Worm (Caenorhabditis elegans) whole organism, young adult: ENCODE results near the gene nlp-52.

Experiments used
- B0019.2 ChIP-seq: fragments of 200-800 bp; sonication (Bioruptor generic); conservative IDR thresholded peaks from 2 replicates; pipeline ENCODE4 v1.3.6; 2022; ENCODE audit warnings: missing genetic modification reagents, missing genetic modification characterization, missing compliant biosample characterization
- C06A6.2 ChIP-seq: fragments of 200-800 bp; sonication (Bioruptor generic); conservative IDR thresholded peaks from 2 replicates; pipeline ENCODE4 v1.3.6; 2022; ENCODE audit warnings: missing genetic modification characterization, missing compliant biosample characterization
- C17E4.6 ChIP-seq: fragments of 200-800 bp; sonication (Bioruptor generic); IDR thresholded peaks from 2 replicates; pipeline ENCODE4 v1.3.6; 2022; ENCODE audit warnings: missing genetic modification reagents, missing genetic modification characterization, missing compliant biosample characterization
- D2030.7 ChIP-seq: fragments of 200-800 bp; sonication (Bioruptor generic); IDR thresholded peaks from 2 replicates; pipeline ENCODE4 v1.3.6; 2022; ENCODE audit warnings: missing genetic modification reagents, missing genetic modification characterization, missing compliant biosample characterization
- F33H1.4 ChIP-seq: fragments of 200-800 bp; sonication (Bioruptor generic); IDR thresholded peaks from 2 replicates; pipeline ENCODE4 v1.3.6; 2022; ENCODE audit warnings: missing genetic modification reagents, missing genetic modification characterization, missing compliant biosample characterization
- F39B2.1 ChIP-seq: fragments of 200-800 bp; sonication (Bioruptor generic); IDR thresholded peaks from 2 replicates; pipeline ENCODE4 v1.3.6; 2022; ENCODE audit warnings: missing genetic modification reagents, missing genetic modification characterization, missing compliant biosample characterization
- T07F8.4 ChIP-seq: sonication (generic microtip); optimal IDR thresholded peaks from 2 replicates; lab custom pipeline; 2016; ENCODE audit warnings: mild to moderate bottlenecking, missing genetic modification characterization, moderate library complexity, missing compliant biosample characterization
- Y53G8AR.9 ChIP-seq: fragments of 200-800 bp; sonication (Bioruptor generic); conservative IDR thresholded peaks from 2 replicates; pipeline ENCODE4 v1.3.6; 2022; ENCODE audit warnings: missing genetic modification reagents, missing genetic modification characterization, missing compliant biosample characterization
- Y56A3A.18 ChIP-seq: fragments of 200-800 bp; sonication (Bioruptor generic); IDR thresholded peaks from 2 replicates; pipeline ENCODE4 v1.3.6; 2022; ENCODE audit warnings: missing genetic modification reagents, missing genetic modification characterization, missing compliant biosample characterization
- Y67H2A.10 ChIP-seq: fragments of 200-800 bp; sonication (Bioruptor generic); conservative IDR thresholded peaks from 2 replicates; pipeline ENCODE4 v1.3.6; 2022; ENCODE audit warnings: missing genetic modification reagents, missing genetic modification characterization, missing compliant biosample characterization
- Y79H2A.3 ChIP-seq: fragments of 200-800 bp; sonication (Bioruptor generic); conservative IDR thresholded peaks from 2 replicates; pipeline ENCODE4 v1.3.6; 2022; ENCODE audit warnings: missing genetic modification reagents, missing genetic modification characterization, missing compliant biosample characterization
- ZK185.1 ChIP-seq: sonication (generic microtip); optimal IDR thresholded peaks from 2 replicates; lab custom pipeline; 2016; ENCODE audit warnings: mild to moderate bottlenecking, missing genetic modification characterization, missing compliant biosample characterization; ENCODE audit not compliant: poor library complexity, severe bottlenecking
- aptf-2 ChIP-seq: fragments of 200-800 bp; sonication (Bioruptor generic); conservative IDR thresholded peaks from 2 replicates; pipeline ENCODE4 v1.3.6; 2022; ENCODE audit warnings: missing genetic modification reagents, missing genetic modification characterization, missing compliant biosample characterization
- aptf-3 ChIP-seq: fragments of 200-800 bp; sonication (Bioruptor generic); IDR thresholded peaks from 2 replicates; pipeline ENCODE4 v1.3.6; 2022; ENCODE audit warnings: missing genetic modification characterization, missing compliant biosample characterization
- atf-7 ChIP-seq: sonication (generic microtip); optimal IDR thresholded peaks from 2 replicates; lab custom pipeline; 2017; ENCODE audit warnings: mild to moderate bottlenecking, missing genetic modification characterization, missing compliant biosample characterization
- attf-3 ChIP-seq: fragments of 200-800 bp; sonication (Bioruptor generic); conservative IDR thresholded peaks from 2 replicates; pipeline ENCODE4 v1.3.6; 2022; ENCODE audit warnings: missing genetic modification reagents, missing genetic modification characterization, missing compliant biosample characterization
- attf-6 ChIP-seq: fragments of 200-800 bp; sonication (Bioruptor generic); IDR thresholded peaks from 2 replicates; pipeline ENCODE4 v1.3.6; 2022; ENCODE audit warnings: missing genetic modification reagents, missing genetic modification characterization, missing compliant biosample characterization
- ceh-58 ChIP-seq: fragments of 200-800 bp; sonication (Bioruptor generic); IDR thresholded peaks from 2 replicates; pipeline ENCODE4 v1.3.6; 2022; ENCODE audit warnings: missing genetic modification characterization, missing compliant biosample characterization
- ceh-79 ChIP-seq: sonication (generic microtip); optimal IDR thresholded peaks from 2 replicates; lab custom pipeline; 2017; ENCODE audit warnings: mild to moderate bottlenecking, missing genetic modification characterization, missing compliant biosample characterization
- efl-1 ChIP-seq: fragments of 150-350 bp; optimal IDR thresholded peaks from 2 replicates; lab custom pipeline; 2014; ENCODE audit warnings: missing biosample characterization, missing genetic modification reagents, missing genetic modification characterization
- egl-18 ChIP-seq: fragments of 200-800 bp; sonication (Bioruptor generic); IDR thresholded peaks from 2 replicates; pipeline ENCODE4 v1.3.6; 2022; ENCODE audit warnings: missing genetic modification reagents, missing genetic modification characterization, missing compliant biosample characterization
- ekl-4 ChIP-seq: fragments of 200-800 bp; sonication (Bioruptor generic); IDR thresholded peaks from 2 replicates; pipeline ENCODE4 v1.3.6; 2022; ENCODE audit warnings: missing genetic modification reagents, missing genetic modification characterization, missing compliant biosample characterization
- ets-4 ChIP-seq: fragments of 200-800 bp; sonication (Bioruptor generic); optimal IDR thresholded peaks from 2 replicates; lab custom pipeline; 2018; ENCODE audit warnings: mild to moderate bottlenecking, missing genetic modification characterization, missing compliant biosample characterization
- hlh-12 ChIP-seq: sonication (generic microtip); optimal IDR thresholded peaks from 2 replicates; lab custom pipeline; 2016; ENCODE audit warnings: missing genetic modification characterization, missing compliant biosample characterization
- hsf-1 ChIP-seq: fragments of 200-800 bp; sonication (Bioruptor generic); IDR thresholded peaks from 2 replicates; pipeline ENCODE4 v1.3.6; 2022; ENCODE audit warnings: missing genetic modification reagents, missing genetic modification characterization, missing compliant biosample characterization
- let-526 ChIP-seq: fragments of 200-800 bp; sonication (Bioruptor generic); IDR thresholded peaks from 2 replicates; pipeline ENCODE4 v1.3.6; 2022; ENCODE audit warnings: missing genetic modification reagents, missing genetic modification characterization, missing compliant biosample characterization
- let-607 ChIP-seq, 2 experiments: fragments of 200-800 bp in 1 of 2; sonication (Bioruptor generic) in 1 of 2; sonication (generic microtip) in 1 of 2; optimal IDR thresholded peaks; 2 replicates each; lab custom pipeline; 2016 to 2018; ENCODE audit warnings: mild to moderate bottlenecking in 2 of 2, missing compliant biosample characterization in 2 of 2, missing genetic modification characterization in 2 of 2, moderate library complexity in 2 of 2, missing genotype in 1 of 2
- lin-26 ChIP-seq: fragments of 200-800 bp; sonication (Bioruptor generic); IDR thresholded peaks from 2 replicates; pipeline ENCODE4 v1.3.6; 2022; ENCODE audit warnings: missing genetic modification reagents, missing genetic modification characterization, missing compliant biosample characterization
- lin-40 ChIP-seq: sonication (generic microtip); optimal IDR thresholded peaks from 2 replicates; lab custom pipeline; 2016; ENCODE audit warnings: missing genetic modification characterization, mild to moderate bottlenecking, missing compliant biosample characterization, missing genotype, missing genetic modification reagents
- lsl-1 ChIP-seq: fragments of 200-800 bp; sonication (Bioruptor generic); optimal IDR thresholded peaks from 2 replicates; lab custom pipeline; 2018; ENCODE audit warnings: mild to moderate bottlenecking, missing genetic modification characterization, moderate library complexity, missing compliant biosample characterization
- madf-3 ChIP-seq: fragments of 200-800 bp; sonication (Bioruptor generic); IDR thresholded peaks from 2 replicates; pipeline ENCODE4 v1.3.6; 2022; ENCODE audit warnings: missing genetic modification reagents, missing genetic modification characterization, missing compliant biosample characterization
- madf-6 ChIP-seq: fragments of 200-800 bp; sonication (Bioruptor generic); IDR thresholded peaks from 2 replicates; pipeline ENCODE4 v1.3.6; 2022; ENCODE audit warnings: missing genetic modification reagents, missing genetic modification characterization, missing compliant biosample characterization
- mel-28 ChIP-seq: sonication (generic microtip); optimal IDR thresholded peaks from 2 replicates; lab custom pipeline; 2016; ENCODE audit warnings: borderline replicate concordance, mild to moderate bottlenecking, missing genetic modification characterization, missing compliant biosample characterization
- nfya-1 ChIP-seq: sonication (generic microtip); optimal IDR thresholded peaks from 2 replicates; lab custom pipeline; 2017; ENCODE audit warnings: antibody characterized with exemption, missing compliant biosample characterization, missing genetic modification characterization, borderline replicate concordance; ENCODE audit not compliant: insufficient read depth
- nhr-179 ChIP-seq: sonication (generic microtip); optimal IDR thresholded peaks from 2 replicates; lab custom pipeline; 2016; ENCODE audit warnings: mild to moderate bottlenecking, missing genetic modification characterization, missing compliant biosample characterization
- nhr-90 ChIP-seq: sonication (generic microtip); optimal IDR thresholded peaks from 2 replicates; lab custom pipeline; 2016; ENCODE audit warnings: missing genotype, mild to moderate bottlenecking, missing genetic modification characterization, missing compliant biosample characterization
- pbrm-1 ChIP-seq: fragments of 200-800 bp; sonication (Bioruptor generic); IDR thresholded peaks from 2 replicates; pipeline ENCODE4 v1.3.6; 2022; ENCODE audit warnings: missing genetic modification reagents, missing genetic modification characterization, missing compliant biosample characterization
- repo-1 ChIP-seq: sonication (generic microtip); optimal IDR thresholded peaks from 2 replicates; lab custom pipeline; 2017; ENCODE audit warnings: mild to moderate bottlenecking, missing genetic modification characterization, missing compliant biosample characterization
- sea-2 ChIP-seq: fragments of 200-800 bp; sonication (Bioruptor generic); IDR thresholded peaks from 2 replicates; pipeline ENCODE4 v1.3.6; 2022; ENCODE audit warnings: missing genetic modification characterization, missing compliant biosample characterization
- snpc-1.3 ChIP-seq: sonication (generic microtip); optimal IDR thresholded peaks from 2 replicates; lab custom pipeline; 2017; ENCODE audit warnings: missing genetic modification characterization, mild to moderate bottlenecking, missing compliant biosample characterization, antibody characterized with exemption, moderate library complexity, missing genotype, missing genetic modification reagents; ENCODE audit not compliant: insufficient read depth
- snpc-3.4 ChIP-seq: sonication (generic microtip); optimal IDR thresholded peaks from 2 replicates; lab custom pipeline; 2017; ENCODE audit warnings: missing genetic modification characterization, mild to moderate bottlenecking, missing compliant biosample characterization, antibody characterized with exemption, moderate library complexity, missing genotype, missing genetic modification reagents
- somi-1 ChIP-seq: fragments of 200-800 bp; sonication (Bioruptor generic); optimal IDR thresholded peaks from 2 replicates; lab custom pipeline; 2018; ENCODE audit warnings: mild to moderate bottlenecking, missing genetic modification characterization, missing compliant biosample characterization
- tbp1 ChIP-seq: fragments of 200-800 bp; sonication (Bioruptor generic); optimal IDR thresholded peaks from 2 replicates; lab custom pipeline; 2018; ENCODE audit warnings: mild to moderate bottlenecking, missing genetic modification characterization, missing compliant biosample characterization
- tbx-9 ChIP-seq: sonication (generic microtip); optimal IDR thresholded peaks from 2 replicates; lab custom pipeline; 2016; ENCODE audit warnings: borderline replicate concordance, missing genetic modification characterization, inconsistent platforms, missing compliant biosample characterization
- unc-130 ChIP-seq: sonication (generic microtip); optimal IDR thresholded peaks from 2 replicates; lab custom pipeline; 2016; ENCODE audit warnings: missing genetic modification reagents, missing genetic modification characterization, missing compliant biosample characterization
- zfh-2 ChIP-seq: fragments of 200-800 bp; sonication (Bioruptor generic); conservative IDR thresholded peaks from 2 replicates; pipeline ENCODE4 v1.3.6; 2022; ENCODE audit warnings: missing genetic modification reagents, missing genetic modification characterization, missing compliant biosample characterization
- ztf-18 ChIP-seq: sonication (generic microtip); optimal IDR thresholded peaks from 2 replicates; lab custom pipeline; 2016; ENCODE audit warnings: missing genotype, mild to moderate bottlenecking, missing genetic modification characterization, missing compliant biosample characterization
- ztf-22 ChIP-seq: fragments of 200-800 bp; sonication (Bioruptor generic); optimal IDR thresholded peaks from 2 replicates; lab custom pipeline; 2018; ENCODE audit warnings: mild to moderate bottlenecking, missing genetic modification characterization, moderate library complexity, missing compliant biosample characterization
- ztf-3 ChIP-seq: fragments of 200-800 bp; sonication (Bioruptor generic); optimal IDR thresholded peaks from 2 replicates; lab custom pipeline; 2018; ENCODE audit warnings: mild to moderate bottlenecking, missing genetic modification characterization, missing compliant biosample characterization

nlp-52 gene

ce11 chrIII:793595-793994 is 32.0 kb downstream of the nlp-52 start, which contains the start of gene snt-2:
Gene snt-2, minus strand, starts transcription at chrIII:793733.
- TF ChIP-seq ekl-4 (GFP tag; lab: Robert Waterston, UW) (no peak), repo-1 (tag; lab: Kevin White, UChicago) (no peak), C17E4.6 (GFP tag; lab: Robert Waterston, UW) (no peak), somi-1 (GFP tag; lab: Kevin White, UChicago) (no peak), B0019.2 (GFP tag; lab: Robert Waterston, UW) (no peak), aptf-2 (GFP tag; lab: Robert Waterston, UW) (no peak), mel-28 (tag; lab: Kevin White, UChicago) (no peak), lin-26 (GFP tag; lab: Robert Waterston, UW) (no peak), Y53G8AR.9 (GFP tag; lab: Robert Waterston, UW) (no peak), ztf-18 (tag; lab: Kevin White, UChicago) (peak; percentile 36), ztf-3 (GFP tag; lab: Kevin White, UChicago) (no peak), snpc-1.3 (tag; lab: Kevin White, UChicago) (peak; percentile 69), madf-6 (GFP tag; lab: Robert Waterston, UW) (peak; percentile 62), Y56A3A.18 (GFP tag; lab: Robert Waterston, UW) (no peak), attf-3 (no peak), C06A6.2 (no peak), hlh-12 (tag; lab: Kevin White, UChicago) (no peak), ceh-79 (tag; lab: Kevin White, UChicago) (no peak), pbrm-1 (peak; percentile 73), F39B2.1 (GFP tag; lab: Robert Waterston, UW) (no peak), D2030.7 (GFP tag; lab: Robert Waterston, UW) (peak; percentile 53), tbp1 (GFP tag; lab: Kevin White, UChicago) (peak; percentile 49), tbx-9 (tag; lab: Kevin White, UChicago) (no peak), nfya-1 (tag; lab: Kevin White, UChicago) (no peak), nhr-179 (tag; lab: Kevin White, UChicago) (no peak), Y79H2A.3 (GFP tag; lab: Robert Waterston, UW) (no peak), nhr-90 (tag; lab: Kevin White, UChicago) (no peak), atf-7 (tag; lab: Kevin White, UChicago) (no peak), ceh-58 (GFP tag; lab: Robert Waterston, UW) (no peak), let-607 (tag; optimal IDR thresholded peaks at IDR 0.05; lab: Kevin White, UChicago) (peak in 1 of 2 experiments; percentile 34), hsf-1 (no peak), lsl-1 (GFP tag; lab: Kevin White, UChicago) (peak; percentile 92), egl-18 (GFP tag; lab: Robert Waterston, UW) (no peak), ztf-22 (GFP tag; lab: Kevin White, UChicago) (no peak), lin-40 (tag; lab: Kevin White, UChicago) (peak; percentile 47), attf-6 (no peak), efl-1 (GFP tag; lab: Kevin White, UChicago) (peak; percentile 48), ZK185.1 (tag; lab: Kevin White, UChicago) (peak; percentile 25), snpc-3.4 (peak; percentile 19), unc-130 (GFP tag; lab: Kevin White, UChicago) (no peak), let-526 (GFP tag; lab: Robert Waterston, UW) (no peak), zfh-2 (GFP tag; lab: Robert Waterston, UW) (peak; percentile 75), madf-3 (no peak), F33H1.4 (peak; percentile 96), aptf-3 (no peak), T07F8.4 (tag; lab: Kevin White, UChicago) (no peak), ets-4 (GFP tag; lab: Kevin White, UChicago) (no peak), sea-2 (GFP tag; lab: Robert Waterston, UW) (no peak), Y67H2A.10 (GFP tag; lab: Robert Waterston, UW) (no peak)
